Fruit fly (Drosophila melanogaster) S2 (cell line): Measurements from ENCODE around the gene Eip78C.

Source experiments
- CG8478 ChIP-seq: fragments of >200 bp; optimal IDR thresholded peaks from 2 replicates; lab custom pipeline; 2018
- CTCF ChIP-seq, 2 experiments: fragments of >200 bp; optimal IDR thresholded peaks; 2 replicates each; lab custom pipeline; 2018

The Eip78C gene

DNA sequence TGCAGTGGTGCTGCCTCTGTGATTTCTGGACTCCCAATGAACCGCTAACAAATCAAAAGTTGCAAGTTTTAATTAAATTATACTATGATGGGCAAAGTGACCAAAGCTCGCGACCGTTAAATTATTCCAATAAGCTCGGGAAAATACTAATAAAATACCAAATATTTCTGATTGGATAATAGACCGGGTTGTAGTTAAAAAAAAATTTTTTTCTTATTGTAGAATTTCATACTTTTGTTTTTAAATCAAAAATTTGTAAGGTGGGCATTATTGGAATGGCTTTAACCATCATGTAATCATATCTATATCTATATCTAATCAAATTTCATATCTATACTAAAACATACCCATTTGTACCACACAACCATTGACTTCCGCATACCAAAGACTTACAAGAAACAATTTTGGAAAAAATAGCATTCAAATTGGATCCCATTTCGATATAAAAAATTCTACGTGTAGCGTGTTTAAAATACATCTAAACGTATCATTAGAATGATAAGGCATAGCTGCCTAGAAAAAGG is 41.5 kb downstream of the Eip78C start, which contains the start of gene CG9391:
Gene CG9391, minus strand, starts transcription at position 474 of the 524 bp plus-strand sequence.
- TF ChIP-seq CG8478 = no peak
- TF ChIP-seq CTCF (optimal IDR thresholded peaks at IDR 0.05; lab: Kevin White, UChicago) = no peak

DNA sequence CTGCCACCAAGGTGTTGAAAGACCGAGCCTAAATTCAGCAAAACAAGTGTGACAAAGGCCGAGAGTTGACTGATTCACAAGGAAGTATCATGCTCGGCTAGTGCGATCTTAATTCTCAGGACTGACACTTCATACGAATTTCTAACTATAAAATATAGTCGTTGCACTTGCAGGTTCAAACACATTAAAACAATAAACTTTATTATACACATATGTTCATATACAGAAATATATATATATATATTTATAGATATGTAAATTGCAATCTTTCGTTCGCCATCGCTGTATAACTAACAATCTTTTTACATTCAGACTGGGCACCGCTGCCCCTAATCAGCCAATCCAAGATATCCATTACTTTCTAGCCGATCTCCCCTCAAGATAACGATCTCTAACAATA is 44.1 kb downstream of the Eip78C start, which contains the start of gene CG9389:
Gene CG9389, minus strand, starts transcription at position 101 of the 400 bp plus-strand sequence.
- TF ChIP-seq CTCF (optimal IDR thresholded peaks at IDR 0.05; lab: Kevin White, UChicago) = no peak
- TF ChIP-seq CG8478 = no peak

DNA sequence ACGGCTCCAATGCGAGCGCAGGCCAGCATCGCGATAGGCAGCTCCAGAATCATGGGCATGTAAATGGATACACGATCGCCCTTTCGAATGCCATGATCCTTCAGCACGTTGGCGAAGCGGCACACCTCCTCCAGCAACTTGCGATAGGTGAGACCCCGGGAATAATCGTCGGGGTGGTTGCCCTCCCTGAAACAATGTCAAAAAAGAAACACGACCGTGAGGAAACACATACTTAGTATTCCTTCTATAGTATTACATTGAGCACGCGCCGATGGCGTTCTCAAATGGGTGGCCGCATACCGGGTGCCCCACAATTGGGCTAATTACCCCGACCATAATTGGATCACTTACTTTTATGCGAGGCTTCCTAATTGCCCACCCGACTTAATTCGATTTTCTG is 47.1 kb downstream of the Eip78C start:
- TF ChIP-seq CG8478 = no peak
- no peak for TF ChIP-seq CTCF (optimal IDR thresholded peaks at IDR 0.05; lab: Kevin White, UChicago)

DNA sequence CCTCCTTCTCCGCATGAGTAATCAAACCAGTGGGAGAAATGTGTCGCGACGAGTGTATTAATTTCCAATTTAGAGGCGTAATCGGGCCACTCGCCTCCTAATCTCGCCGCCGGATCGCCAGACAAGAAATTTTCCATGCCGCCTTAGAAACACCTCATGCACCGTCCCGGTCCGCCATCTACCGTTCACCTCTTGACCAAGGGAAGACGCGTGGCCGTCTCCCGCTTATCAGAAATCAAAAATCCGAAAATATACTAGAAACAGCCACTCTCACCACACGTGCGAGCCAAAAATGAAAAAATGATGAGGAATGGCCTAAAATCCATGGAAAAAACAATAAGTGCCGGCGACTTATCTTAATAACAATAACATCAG is 49.5 kb downstream of the Eip78C start:
- TF ChIP-seq CTCF (optimal IDR thresholded peaks at IDR 0.05; lab: Kevin White, UChicago) (peak; percentile 21 to 29), CG8478 (no peak)

DNA sequence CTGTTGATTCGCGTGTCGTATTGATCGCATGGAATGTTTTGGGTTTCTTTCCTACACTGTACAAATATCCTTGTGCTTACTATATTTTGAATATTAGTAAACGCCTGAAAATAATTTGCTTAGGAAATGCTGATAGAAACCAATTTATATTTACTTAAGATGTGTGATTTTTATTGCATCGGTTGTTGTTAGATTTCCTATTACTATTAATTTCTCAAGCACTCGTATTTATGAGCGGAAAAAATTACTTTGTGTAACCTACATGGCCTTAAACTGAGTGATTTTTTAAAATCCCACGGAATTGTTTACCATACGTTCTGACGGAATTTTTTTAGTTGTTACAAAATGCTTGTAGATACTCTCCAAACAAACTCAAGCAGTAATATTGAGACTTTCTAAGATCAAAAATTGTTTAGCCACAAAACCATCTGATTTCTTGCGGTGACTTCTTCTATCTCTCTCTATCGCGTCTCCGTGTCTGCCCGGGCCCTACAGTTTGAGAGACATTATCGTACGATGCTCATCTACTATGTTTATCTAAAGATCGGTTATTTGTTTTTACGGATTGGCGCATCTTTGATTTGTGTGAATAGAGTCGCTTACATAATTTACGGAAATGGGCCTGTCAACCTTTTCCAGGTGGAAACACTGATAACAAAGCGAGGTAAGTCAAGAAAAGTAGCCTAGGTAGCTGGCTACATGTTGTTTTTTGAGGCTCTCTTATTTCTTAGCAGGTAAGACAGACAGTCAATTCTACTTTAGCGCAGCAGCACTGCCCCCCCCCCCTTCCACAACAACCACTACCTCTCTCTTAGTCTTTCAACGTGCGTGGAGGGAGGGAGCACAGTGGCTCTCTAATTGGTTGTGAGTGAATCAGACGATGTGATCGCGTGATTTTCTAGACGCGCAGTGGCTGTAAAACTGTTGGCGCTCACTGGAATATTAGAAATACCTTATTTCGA is 50.2 kb downstream of the Eip78C start:
- TF ChIP-seq CTCF (optimal IDR thresholded peaks at IDR 0.05; lab: Kevin White, UChicago) (no peak), CG8478 (no peak)

DNA sequence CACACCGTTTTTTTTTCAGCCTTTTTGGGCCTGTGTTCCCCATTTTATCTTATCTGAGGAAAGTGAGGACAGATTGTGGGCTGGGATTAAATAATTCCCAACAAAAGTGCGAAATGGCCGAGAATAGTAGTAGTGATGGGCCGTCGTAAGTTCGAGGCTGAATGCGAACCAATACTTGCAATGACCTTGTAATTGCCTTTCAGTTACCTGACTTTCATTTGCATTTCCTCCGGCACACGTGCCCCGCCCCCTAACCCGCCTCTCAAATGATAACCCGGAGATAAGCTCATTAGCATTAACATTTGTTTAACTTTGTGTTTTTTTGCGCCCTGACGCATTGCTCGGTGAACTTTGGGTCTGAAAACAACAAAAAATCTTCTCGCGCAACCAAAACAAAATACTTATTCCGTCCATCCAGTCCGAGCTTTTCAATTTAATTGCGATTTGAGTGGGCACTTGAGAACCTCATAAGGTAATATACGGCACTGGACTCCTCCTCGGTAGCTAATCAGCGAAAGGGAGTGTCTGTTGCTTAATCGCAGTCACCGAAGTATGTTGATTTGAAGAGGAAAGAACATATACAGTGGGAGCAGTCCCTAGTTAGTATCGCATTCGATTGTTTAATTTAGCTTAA is 51.6 kb downstream of the Eip78C start:
- TF ChIP-seq CG8478 (no peak), CTCF (optimal IDR thresholded peaks at IDR 0.05; lab: Kevin White, UChicago) (no peak)

DNA sequence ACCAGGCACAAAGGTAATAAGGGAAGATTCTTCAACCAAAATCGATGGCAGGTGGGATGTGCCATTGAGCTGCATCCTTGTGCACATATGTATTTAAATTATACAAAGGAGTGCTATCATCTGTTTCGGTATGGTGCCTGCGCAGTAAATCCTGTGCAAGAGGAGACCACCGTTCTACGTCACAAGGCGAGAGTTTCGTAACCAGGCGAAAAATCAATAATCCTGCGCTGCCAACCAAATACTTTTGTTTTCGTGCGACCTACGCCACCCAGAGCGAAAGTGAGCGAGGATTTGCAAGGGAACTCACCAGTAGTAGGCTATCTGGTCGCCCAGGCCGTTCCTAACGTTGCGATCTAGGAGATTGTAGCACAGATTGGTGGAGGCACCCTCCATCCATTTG is 52.8 kb downstream of the Eip78C start:
- TF ChIP-seq CTCF (optimal IDR thresholded peaks at IDR 0.05; lab: Kevin White, UChicago) (no peak), CG8478 (no peak)

DNA sequence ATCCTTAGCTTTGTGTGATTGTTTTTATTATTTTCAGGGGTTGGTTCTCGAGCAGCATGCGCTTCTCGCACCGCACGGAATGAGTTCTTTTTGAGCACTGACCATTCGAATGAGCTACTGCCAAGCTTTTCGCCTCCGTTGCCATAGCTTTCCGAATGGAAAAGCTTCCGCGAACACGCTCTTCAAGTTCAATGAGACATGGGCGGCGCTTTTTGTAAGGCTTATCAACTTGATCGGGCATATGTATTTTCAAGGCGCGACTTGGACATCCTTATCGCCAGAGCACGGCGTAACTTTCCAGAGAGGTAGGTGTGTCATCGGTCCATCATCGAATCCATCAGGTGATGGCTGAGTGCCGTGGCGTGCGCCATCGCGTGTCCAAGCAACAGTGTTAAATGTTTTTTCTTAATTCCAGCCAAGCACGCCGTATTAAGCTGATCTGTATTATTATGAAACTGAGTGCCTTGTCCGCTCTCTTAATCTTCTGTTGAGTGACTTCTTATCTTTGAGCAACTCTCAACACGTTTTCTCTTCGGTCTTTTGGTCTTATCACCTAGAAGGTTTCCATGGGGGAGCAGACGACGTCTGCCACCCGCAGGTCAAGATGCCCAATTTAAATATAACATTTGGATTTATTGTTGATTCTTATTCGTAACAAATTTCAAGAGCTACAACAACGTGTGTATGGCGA is 53.6 kb downstream of the Eip78C start, which contains the start of gene AcCoAS:
Gene AcCoAS, minus strand, starts transcription at position 368 of the 691 bp plus-strand sequence.
- no peak for TF ChIP-seq CTCF (optimal IDR thresholded peaks at IDR 0.05; lab: Kevin White, UChicago)
- no peak for TF ChIP-seq CG8478

DNA sequence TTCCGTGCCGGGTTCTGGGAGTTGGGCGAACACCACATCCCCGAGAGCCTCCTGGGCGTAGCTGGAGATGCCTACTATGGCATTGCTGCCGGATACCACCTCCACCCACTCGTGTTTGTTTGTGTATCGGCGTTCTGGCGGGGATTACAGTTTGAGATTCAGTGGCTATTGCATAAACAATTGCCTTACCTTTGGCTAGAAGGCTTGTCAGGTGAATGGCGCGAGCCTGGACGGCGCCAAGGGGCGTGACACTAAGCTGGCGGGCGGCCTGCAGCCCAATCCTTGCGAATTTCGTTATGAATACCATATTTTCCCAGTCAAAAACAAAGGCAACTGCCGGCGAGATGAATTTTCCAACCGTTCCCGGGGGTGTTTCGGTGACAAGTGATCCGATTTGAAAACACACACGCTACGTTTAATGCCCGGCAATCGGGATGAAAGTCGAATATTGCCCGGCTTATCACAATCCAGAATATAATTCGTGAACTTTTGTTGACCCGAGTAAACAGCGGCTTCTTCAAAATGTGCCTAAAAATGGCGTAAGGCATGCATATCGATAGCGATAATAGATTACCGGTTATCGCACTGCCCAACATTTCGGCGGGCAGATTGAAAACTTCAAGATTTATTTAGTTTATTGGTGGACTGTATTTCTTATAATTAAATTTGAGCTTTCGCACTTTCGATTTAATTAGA is 54.7 kb downstream of the Eip78C start, which contains the start of gene ppl:
Gene ppl, minus strand, starts transcription at position 511 of the 696 bp plus-strand sequence.
- TF ChIP-seq CTCF (optimal IDR thresholded peaks at IDR 0.05; lab: Kevin White, UChicago) = peak in 1 of 2 experiments; percentile 18
- no peak for TF ChIP-seq CG8478

DNA sequence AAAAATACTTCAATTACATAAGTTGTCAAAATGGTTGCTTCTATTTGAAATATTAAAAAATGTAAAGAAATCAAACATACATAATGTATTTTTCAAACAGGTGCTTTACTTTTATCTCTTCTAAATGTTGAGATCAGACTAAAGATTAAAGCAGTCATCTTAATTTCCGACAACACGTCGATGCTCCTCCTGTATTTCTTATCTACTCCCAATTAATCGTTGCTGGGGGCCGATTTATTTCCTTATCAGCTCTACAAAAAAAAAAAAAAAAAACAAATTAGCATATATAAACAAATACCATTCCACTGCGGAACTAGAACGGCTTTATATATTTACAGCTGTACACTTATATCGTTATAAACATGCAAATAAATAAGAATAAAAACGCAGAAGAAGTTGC is 55.3 kb downstream of the Eip78C start:
- TF ChIP-seq CTCF (optimal IDR thresholded peaks at IDR 0.05; lab: Kevin White, UChicago) = no peak
- no peak for TF ChIP-seq CG8478

DNA sequence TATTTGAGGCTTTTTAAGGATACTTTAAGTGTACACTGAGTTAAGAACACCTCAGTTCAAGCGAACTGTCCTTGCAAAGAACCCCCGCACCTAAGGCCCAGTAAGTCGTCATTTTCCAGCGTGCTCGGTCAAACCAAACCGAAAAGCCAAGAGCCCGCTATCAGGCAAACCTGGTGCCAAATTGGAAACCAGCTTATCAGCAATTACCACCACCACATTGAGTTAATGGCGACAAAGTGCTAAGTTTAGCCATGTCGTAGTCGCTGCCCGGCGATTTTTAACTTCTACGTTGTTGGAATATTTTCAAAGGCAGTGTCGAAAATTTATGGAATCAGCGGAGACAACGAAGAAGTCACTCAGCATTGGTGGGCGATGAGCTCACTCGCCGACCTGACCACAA is 56.3 kb downstream of the Eip78C start:
- TF ChIP-seq CTCF (optimal IDR thresholded peaks at IDR 0.05; lab: Kevin White, UChicago) (no peak), CG8478 (no peak)

DNA sequence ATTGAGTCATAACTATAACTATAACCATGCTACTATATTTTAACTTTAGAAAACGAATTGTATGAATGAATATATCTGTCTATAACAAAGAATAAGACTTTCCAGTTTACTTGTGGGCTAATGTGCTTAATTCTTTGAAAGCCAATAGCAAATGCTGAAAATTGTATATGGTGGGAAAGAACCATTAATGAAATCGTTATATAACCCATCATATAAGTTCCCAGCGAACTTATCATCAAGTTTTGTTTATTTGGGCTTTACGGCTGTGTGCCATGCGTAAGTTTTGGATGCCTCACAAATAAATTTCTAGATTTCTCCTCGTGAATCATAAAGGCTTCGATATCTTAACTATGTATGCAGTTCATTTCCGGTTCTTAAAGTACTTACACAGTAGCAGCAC is 57.4 kb downstream of the Eip78C start:
- TF ChIP-seq CG8478 (no peak), CTCF (optimal IDR thresholded peaks at IDR 0.05; lab: Kevin White, UChicago) (no peak)

DNA sequence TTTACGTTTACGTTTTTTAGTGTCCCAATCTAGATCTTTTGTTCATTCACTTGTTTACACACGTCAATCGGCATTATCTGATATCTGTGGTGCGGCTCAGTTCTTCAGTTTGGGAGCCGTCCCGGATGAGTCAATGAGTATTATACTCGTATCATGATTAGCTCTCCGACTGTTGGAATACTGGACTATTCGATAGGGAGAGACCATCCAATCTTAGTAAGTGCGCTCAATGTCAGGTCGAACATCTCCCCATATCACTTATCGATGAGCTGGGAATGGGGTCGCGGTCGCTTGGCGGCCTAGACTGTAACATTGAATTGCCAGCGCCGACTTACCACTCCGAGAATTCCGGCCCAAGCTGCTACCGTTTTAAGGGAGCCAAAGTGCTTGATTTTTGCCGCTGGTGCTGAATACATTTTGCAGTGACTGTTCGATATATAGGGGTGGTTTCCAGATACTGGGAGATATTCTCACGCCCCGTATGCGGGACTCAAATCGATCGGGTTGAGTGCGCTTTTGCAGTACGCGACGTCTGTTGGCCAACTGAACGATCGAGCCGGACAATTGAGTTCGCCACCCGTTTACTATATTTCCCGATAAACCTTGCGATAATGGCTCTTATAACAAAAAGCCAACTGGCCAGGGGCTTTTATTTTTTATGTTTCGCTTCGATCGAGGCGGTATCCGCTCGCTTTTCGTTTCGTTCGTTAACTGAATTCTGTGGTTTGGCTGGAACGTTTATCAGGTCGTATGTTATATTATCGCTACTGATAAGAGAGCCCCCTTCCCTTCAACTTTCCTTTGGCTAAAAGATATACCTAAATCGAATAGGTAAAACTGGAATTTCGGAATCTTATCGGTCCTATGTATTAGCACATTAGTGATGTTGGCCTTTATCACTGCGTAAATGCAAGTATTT is 58.6 kb downstream of the Eip78C start:
- TF ChIP-seq CTCF (optimal IDR thresholded peaks at IDR 0.05; lab: Kevin White, UChicago) (no peak), CG8478 (no peak)
